Worm (Caenorhabditis elegans): ENCODE measurements around the gene atg-3.
"Not testable (repeated sequence)": the region's sequence is repeated elsewhere in the genome, so short reads cannot be mapped to it uniquely, and the experiment has no call there.

Gene atg-3

DNA sequence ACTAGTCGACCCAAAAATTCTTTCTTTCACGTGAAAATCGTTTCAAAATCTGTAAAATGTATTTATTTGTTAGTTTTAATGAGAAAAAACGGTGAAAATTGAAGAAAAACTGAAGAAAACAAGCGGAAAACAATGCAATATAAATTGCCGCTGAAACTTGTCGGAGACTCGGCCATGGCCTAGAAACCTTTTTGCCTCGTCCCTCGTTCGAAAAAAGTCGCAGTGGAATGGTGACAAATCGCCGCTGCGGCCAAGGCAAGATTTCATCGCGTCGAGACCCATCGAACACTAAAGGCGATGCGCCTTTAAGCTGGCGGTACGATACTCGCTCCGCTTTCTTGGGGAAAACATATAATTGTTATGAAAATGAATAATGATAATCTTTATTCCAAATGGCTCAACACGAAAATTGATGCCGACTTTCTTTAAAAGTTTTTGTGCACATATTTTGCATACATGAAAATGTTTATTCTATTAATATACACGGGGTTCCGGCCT is 41.4 kb downstream of the atg-3 start, which contains the start of gene Y55F3AM.21:
Gene Y55F3AM.21, minus strand, starts transcription at position 51 of the 498 bp plus-strand sequence.
- TF ChIP-seq hlh-1 (tag; optimal IDR thresholded peaks at IDR 0.05); nhr-28 (tag; optimal IDR thresholded peaks at IDR 0.05); sem-2 (GFP tag; optimal IDR thresholded peaks at IDR 0.05): not testable (repeated sequence)

ce11 chrIV:1053989-1054388 is 43.7 kb downstream of the atg-3 start:
- TF ChIP-seq sptf-1 (tag; optimal IDR thresholded peaks at IDR 0.05) (no peak), bed-3 (GFP tag; optimal IDR thresholded peaks at IDR 0.05) (no peak), mab-5 (tag; optimal IDR thresholded peaks at IDR 0.05) (no peak), ztf-11 (tag; optimal IDR thresholded peaks at IDR 0.05) (no peak), elt-1 (tag; optimal IDR thresholded peaks at IDR 0.05; ENCODE audit: borderline replicate concordance, insufficient read depth) (no peak), M03D4.4 (tag; optimal IDR thresholded peaks at IDR 0.05) (no peak), nhr-2 (tag; optimal IDR thresholded peaks at IDR 0.05) (no peak), unc-39 (tag; optimal IDR thresholded peaks at IDR 0.05) (no peak), drap-1 (GFP tag; optimal IDR thresholded peaks at IDR 0.05) (no peak), snpc-4 (tag; optimal IDR thresholded peaks at IDR 0.05) (no peak), pha-4 (tag; optimal IDR thresholded peaks at IDR 0.05) (no peak), ham-2 (GFP tag; optimal IDR thresholded peaks at IDR 0.05) (no peak)

DNA sequence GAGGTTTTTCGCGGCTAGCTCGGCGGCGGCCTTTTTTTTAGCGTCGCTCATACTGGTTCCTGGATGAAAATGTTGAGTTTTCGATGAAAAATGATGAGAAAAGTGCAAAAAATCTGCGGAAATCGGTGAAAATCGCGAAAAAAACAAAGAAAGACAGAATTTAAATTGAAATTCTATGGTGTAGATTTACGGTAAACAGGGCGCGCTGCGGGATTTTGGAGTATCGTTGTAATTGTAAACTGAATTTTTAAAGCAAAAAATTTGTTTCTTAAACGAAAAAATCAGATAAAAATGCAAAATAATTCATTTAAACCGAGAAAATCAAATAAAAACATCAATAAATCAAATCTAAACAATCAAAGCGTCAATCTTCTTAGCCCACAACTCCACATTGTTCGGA is 44.4 kb downstream of the atg-3 start, which contains the start of gene dcap-1:
Gene dcap-1, minus strand, starts transcription at position 59 of the 400 bp plus-strand sequence.
- peak; percentile 42 for TF ChIP-seq ces-1 (GFP tag; optimal IDR thresholded peaks at IDR 0.05)
- no peak for TF ChIP-seq nhr-12 (tag; optimal IDR thresholded peaks at IDR 0.05)

DNA sequence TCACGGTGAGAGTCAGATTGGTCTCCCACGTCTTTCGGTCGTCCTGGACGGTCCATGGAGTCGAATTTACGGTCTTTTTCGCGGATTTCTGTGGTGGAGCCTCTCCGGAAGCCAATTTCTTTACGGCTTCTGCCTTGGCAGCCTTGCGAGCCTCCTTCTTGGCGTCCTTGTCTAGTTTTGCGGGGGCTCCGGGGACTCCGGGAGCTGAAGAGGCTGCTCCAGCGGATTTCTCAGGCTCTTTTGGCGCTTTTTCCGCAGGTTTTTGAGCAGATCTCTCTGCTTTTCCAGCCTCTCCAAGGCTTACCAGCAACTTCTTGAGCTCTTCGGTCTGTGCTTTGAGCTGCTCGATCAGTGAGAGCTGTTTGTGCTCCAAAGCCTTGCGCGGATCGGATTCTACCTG is 45.4 kb downstream of the atg-3 start:
- TF ChIP-seq nhr-12 (tag; optimal IDR thresholded peaks at IDR 0.05) (no peak), zip-8 (tag; optimal IDR thresholded peaks at IDR 0.05) (no peak), ceh-83 (GFP tag; optimal IDR thresholded peaks at IDR 0.05) (no peak), blmp-1 (tag; optimal IDR thresholded peaks at IDR 0.05) (no peak), mab-5 (tag; optimal IDR thresholded peaks at IDR 0.05) (no peak), ceh-39 (tag; optimal IDR thresholded peaks at IDR 0.05) (no peak), drap-1 (GFP tag; optimal IDR thresholded peaks at IDR 0.05) (no peak), bed-3 (GFP tag; optimal IDR thresholded peaks at IDR 0.05) (no peak), lin-32 (GFP tag; optimal IDR thresholded peaks at IDR 0.05) (no peak), ceh-43 (GFP tag; optimal IDR thresholded peaks at IDR 0.05) (no peak), nhr-76 (tag; optimal IDR thresholded peaks at IDR 0.05) (no peak), M03D4.4 (tag; optimal IDR thresholded peaks at IDR 0.05) (no peak), elt-3 (tag; optimal IDR thresholded peaks at IDR 0.05) (no peak), nhr-28 (tag; optimal IDR thresholded peaks at IDR 0.05) (no peak), sem-2 (GFP tag; optimal IDR thresholded peaks at IDR 0.05) (no peak), unc-62 (GFP tag; optimal IDR thresholded peaks at IDR 0.05) (no peak), tbx-8 (GFP tag; optimal IDR thresholded peaks at IDR 0.05) (no peak)

DNA sequence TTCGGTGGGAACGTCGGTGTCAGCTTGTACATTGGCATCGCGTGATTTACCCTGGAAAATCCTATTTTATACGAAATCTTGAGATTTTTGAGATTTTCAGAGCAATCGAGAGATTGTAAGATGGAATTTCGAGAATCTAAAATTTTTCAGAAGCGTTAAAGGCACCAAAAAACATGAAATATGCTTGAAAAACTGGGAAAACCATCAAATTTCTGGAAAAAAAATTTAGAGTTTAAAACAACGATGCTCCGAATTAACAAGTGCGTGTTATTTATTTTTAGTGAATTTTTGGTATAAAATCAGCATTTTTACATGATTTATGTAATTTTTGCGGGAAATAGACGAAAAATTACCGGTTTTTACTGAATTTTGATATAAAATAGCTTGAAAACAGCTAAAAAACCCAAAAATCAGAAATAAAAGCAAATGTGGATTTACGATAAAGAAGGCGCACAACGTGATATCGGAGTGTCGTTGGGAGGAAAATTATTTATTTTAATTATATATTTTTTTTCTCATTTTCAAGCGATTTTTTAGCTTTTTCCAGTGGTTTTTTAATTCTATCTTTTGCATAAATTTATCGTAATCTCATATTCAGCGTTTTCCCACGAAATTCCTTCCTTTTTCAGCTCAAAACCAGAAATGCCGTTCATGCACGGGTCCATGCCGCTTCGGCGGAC is 46.1 kb downstream of the atg-3 start, which contains the start of the genes Y55F3AM.13 and mrps-25:
Gene Y55F3AM.13, minus strand, starts transcription at position 51 of the 680 bp plus-strand sequence.
Gene mrps-25, plus strand, starts transcription at position 630 of the 680 bp plus-strand sequence.
- TF ChIP-seq nhr-237 (tag; optimal IDR thresholded peaks at IDR 0.05) (peak; percentile 28), unc-39 (tag; optimal IDR thresholded peaks at IDR 0.05) (no peak), bed-3 (GFP tag; optimal IDR thresholded peaks at IDR 0.05) (no peak), ces-1 (GFP tag; optimal IDR thresholded peaks at IDR 0.05) (peak; percentile 73), lsy-2 (tag; optimal IDR thresholded peaks at IDR 0.05) (peak; percentile 8)

ce11 chrIV:1058504-1058903 is 48.2 kb downstream of the atg-3 start:
- TF ChIP-seq lsy-2 (tag; optimal IDR thresholded peaks at IDR 0.05), result no peak
